Fruit fly (Drosophila melanogaster): ENCODE results near the gene Cyp305a1.

The Cyp305a1 gene

DNA sequence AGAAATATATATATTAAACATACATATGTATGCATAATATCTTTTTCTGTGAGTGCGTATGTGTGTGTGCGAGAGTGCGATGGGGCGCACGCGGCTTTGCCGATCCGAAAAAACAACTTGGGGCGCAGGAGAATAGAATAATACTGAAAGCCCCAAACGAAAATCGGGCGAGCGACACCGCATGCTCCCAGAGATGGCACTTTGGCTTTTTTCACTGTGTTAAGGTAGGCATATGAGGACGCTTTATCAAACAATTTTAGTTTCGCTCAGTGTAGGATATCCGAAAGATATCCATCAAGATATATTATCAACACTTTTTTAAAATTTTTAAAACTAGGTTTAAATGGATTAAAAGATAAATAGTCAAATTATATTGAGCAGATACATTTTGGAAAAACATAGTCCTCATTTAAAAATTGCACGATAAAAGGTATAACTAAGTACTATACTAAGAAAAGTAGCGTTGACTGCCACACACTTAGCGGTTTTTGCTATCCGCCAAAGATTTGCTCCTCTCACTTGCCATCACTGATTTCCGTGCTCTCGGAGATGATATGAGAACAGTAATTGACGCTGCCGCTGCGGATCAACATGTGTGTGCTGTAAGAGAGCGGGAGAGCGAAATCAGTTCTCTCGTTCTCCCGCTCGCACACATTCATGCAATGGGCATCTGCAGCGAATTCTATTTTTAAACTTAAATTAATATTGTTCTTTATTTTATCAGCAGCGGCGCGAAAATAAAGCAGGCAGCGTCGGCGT lies 22.0 kb downstream of the Cyp305a1 start (continued):
- peak; percentile 6 for TF ChIP-seq NC2α (GFP tag; optimal IDR thresholded peaks at IDR 0.05)
- TF ChIP-seq Sin3A (optimal IDR thresholded peaks at IDR 0.05) = no peak
- TF ChIP-seq CG11093 (GFP tag; IDR thresholded peaks at IDR 0.05) = no peak
- TF ChIP-seq Hr3 (GFP tag; optimal IDR thresholded peaks at IDR 0.05) = peak; percentile 50
- TF ChIP-seq CG1832 (GFP tag; optimal IDR thresholded peaks at IDR 0.05) = no peak
- no peak for TF ChIP-seq grn (GFP tag; optimal IDR thresholded peaks at IDR 0.05)
- TF ChIP-seq CG11247 (GFP tag; IDR thresholded peaks at IDR 0.05) = peak; percentile 24; the same call in 1 of the 2 replicates
- TF ChIP-seq Drgx (GFP tag; IDR thresholded peaks at IDR 0.05) = peak; percentile 36; the same call in 1 of the 2 replicates
- no peak for TF ChIP-seq CG14860 (GFP tag; IDR thresholded peaks at IDR 0.05; ENCODE audit: partially characterized antibody)
- TF ChIP-seq Fer3 (tag; optimal IDR thresholded peaks at IDR 0.05) = peak; percentile 44
- TF ChIP-seq ash1 (GFP tag; optimal IDR thresholded peaks at IDR 0.05) = no peak
- peak; percentile 52 to 68 for TF ChIP-seq chif (GFP tag; optimal IDR thresholded peaks at IDR 0.05)
- TF ChIP-seq bcd (GFP tag; optimal IDR thresholded peaks at IDR 0.05) = peak; percentile 79
- TF ChIP-seq CG7271 (tag; optimal IDR thresholded peaks at IDR 0.05) = no peak
- TF ChIP-seq CG2202 (tag; optimal IDR thresholded peaks at IDR 0.05) = no peak
- TF ChIP-seq CG11398 (GFP tag; optimal IDR thresholded peaks at IDR 0.05) = no peak
- TF ChIP-seq unc-4 (GFP tag; IDR thresholded peaks at IDR 0.05; ENCODE audit: partially characterized antibody) = 0 out of 2 replicates have a peak, but pooled peaks have one; percentile 38
- TF ChIP-seq Spps (tag; optimal IDR thresholded peaks at IDR 0.05) = peak; percentile 45
- peak; percentile 47 for TF ChIP-seq tup (GFP tag; optimal IDR thresholded peaks at IDR 0.05)
- TF ChIP-seq CG7928 (GFP tag; optimal IDR thresholded peaks at IDR 0.05) = peak; percentile 30
- peak; percentile 12 for TF ChIP-seq BEAF-32 (GFP tag; optimal IDR thresholded peaks at IDR 0.05)
- TF ChIP-seq CG34376 (GFP tag; optimal IDR thresholded peaks at IDR 0.05) = peak; percentile 29
- TF ChIP-seq HHEX (GFP tag; optimal IDR thresholded peaks at IDR 0.05) = peak; percentile 59
- peak; percentile 69 for TF ChIP-seq CG9437 (GFP tag; optimal IDR thresholded peaks at IDR 0.05)
- peak; percentile 51 for TF ChIP-seq Antp (GFP tag; optimal IDR thresholded peaks at IDR 0.05)
- TF ChIP-seq Mrtf (GFP tag; IDR thresholded peaks at IDR 0.05) = no peak
- TF ChIP-seq wek (GFP tag; optimal IDR thresholded peaks at IDR 0.05) = peak; percentile 94
- TF ChIP-seq z (GFP tag; IDR thresholded peaks at IDR 0.05) = no peak
- TF ChIP-seq ham (GFP tag; IDR thresholded peaks at IDR 0.05) = no peak
- TF ChIP-seq CG8924 (tag; optimal IDR thresholded peaks at IDR 0.05) = peak; percentile 68
- no peak for TF ChIP-seq Lpt (GFP tag; optimal IDR thresholded peaks at IDR 0.05)
- TF ChIP-seq CG4617 (GFP tag; optimal IDR thresholded peaks at IDR 0.05; ENCODE audit: borderline replicate concordance) = peak; percentile 15
- no peak for TF ChIP-seq sens-2 (GFP tag; IDR thresholded peaks at IDR 0.05)
- TF ChIP-seq CG14710 (tag; optimal IDR thresholded peaks at IDR 0.05) = peak; percentile 62
- TF ChIP-seq NfI (GFP tag; optimal IDR thresholded peaks at IDR 0.05) = peak; percentile 70
- TF ChIP-seq grau (tag; optimal IDR thresholded peaks at IDR 0.05) = peak; percentile 80
- TF ChIP-seq CG5953 (GFP tag; IDR thresholded peaks at IDR 0.05) = no peak
- no peak for TF ChIP-seq Doc2 (GFP tag; IDR thresholded peaks at IDR 0.05)
- peak; percentile 51 for TF ChIP-seq CG12942 (GFP tag; optimal IDR thresholded peaks at IDR 0.05)
- 0 out of 3 replicates have a peak, but pooled peaks have one; percentile 37 for TF ChIP-seq otp (GFP tag; IDR thresholded peaks at IDR 0.05)
- no peak for TF ChIP-seq ERR (GFP tag; optimal IDR thresholded peaks at IDR 0.05)
- TF ChIP-seq dati (GFP tag; IDR thresholded peaks at IDR 0.05) = no peak
- peak; percentile 68 for TF ChIP-seq CG13424 (tag; optimal IDR thresholded peaks at IDR 0.05)
- TF ChIP-seq chm (GFP tag; IDR thresholded peaks at IDR 0.05) = no peak; the same call in 1 of the 2 replicates
- TF ChIP-seq Hr39 (optimal IDR thresholded peaks at IDR 0.05) = no peak
- peak; percentile 24 for TF ChIP-seq CG1647 (GFP tag; optimal IDR thresholded peaks at IDR 0.05)
- TF ChIP-seq her (GFP tag; optimal IDR thresholded peaks at IDR 0.05) = no peak
- TF ChIP-seq CG14441 (GFP tag; IDR thresholded peaks at IDR 0.05) = no peak
- peak; percentile 42 for TF ChIP-seq p53 (GFP tag; optimal IDR thresholded peaks at IDR 0.05)
- no peak for TF ChIP-seq sima (GFP tag; optimal IDR thresholded peaks at IDR 0.05)
